Worm (Caenorhabditis elegans) whole organism, mixed stage, embryonic: ENCODE measurements around the gene dtmk-1.

Experiments used
- ces-1 ChIP-seq: fragments of 150-350 bp; optimal IDR thresholded peaks from 2 replicates; lab custom pipeline; 2014; ENCODE audit warnings: missing biosample characterization, missing genetic modification reagents, missing genetic modification characterization
- elt-1 ChIP-seq: sonication (generic microtip); optimal IDR thresholded peaks from 2 replicates; lab custom pipeline; 2017; ENCODE audit warnings: missing genetic modification characterization, mild to moderate bottlenecking, missing compliant biosample characterization, antibody characterized with exemption, moderate library complexity, borderline replicate concordance; ENCODE audit not compliant: insufficient read depth
- lin-13 ChIP-seq: fragments of 150-350 bp; optimal IDR thresholded peaks from 2 replicates; lab custom pipeline; 2014; ENCODE audit warnings: missing biosample characterization, missing genetic modification characterization
- mab-5 ChIP-seq: fragments of 150-350 bp; optimal IDR thresholded peaks from 2 replicates; lab custom pipeline; 2014; ENCODE audit warnings: missing biosample characterization, missing genetic modification characterization
- mep-1 ChIP-seq: fragments of 150-350 bp; optimal IDR thresholded peaks from 2 replicates; lab custom pipeline; 2017; ENCODE audit warnings: missing biosample characterization, missing genetic modification reagents, missing genetic modification characterization, inconsistent platforms
- nhr-12 ChIP-seq: fragments of 150-350 bp; optimal IDR thresholded peaks from 2 replicates; lab custom pipeline; 2014; ENCODE audit warnings: missing biosample characterization, missing genetic modification characterization
- nhr-237 ChIP-seq: fragments of 150-350 bp; optimal IDR thresholded peaks from 2 replicates; lab custom pipeline; 2014; ENCODE audit warnings: missing biosample characterization, missing genetic modification characterization
- pha-4 ChIP-seq: fragments of 150-350 bp; optimal IDR thresholded peaks from 2 replicates; lab custom pipeline; 2018; ENCODE audit warnings: missing biosample characterization, missing genetic modification reagents, missing genetic modification characterization
- sem-2 ChIP-seq: fragments of 200-800 bp; sonication (Bioruptor generic); optimal IDR thresholded peaks from 2 replicates; lab custom pipeline; 2018; ENCODE audit warnings: mild to moderate bottlenecking, missing genetic modification characterization, missing compliant biosample characterization
- snpc-4 ChIP-seq: fragments of 150-350 bp; optimal IDR thresholded peaks from 2 replicates; lab custom pipeline; 2014; ENCODE audit warnings: missing biosample characterization, missing genetic modification characterization
- sptf-1 ChIP-seq: sonication (generic microtip); optimal IDR thresholded peaks from 2 replicates; lab custom pipeline; 2017; ENCODE audit warnings: mild to moderate bottlenecking, missing genetic modification characterization, moderate library complexity, missing compliant biosample characterization
- unc-39 ChIP-seq: fragments of 150-350 bp; optimal IDR thresholded peaks from 2 replicates; lab custom pipeline; 2014; ENCODE audit warnings: missing biosample characterization, missing genetic modification characterization
- unc-62 ChIP-seq: fragments of 150-350 bp; optimal IDR thresholded peaks from 2 replicates; lab custom pipeline; 2014; ENCODE audit warnings: missing biosample characterization, missing genetic modification reagents, missing genetic modification characterization
- ztf-11 ChIP-seq: fragments of 150-350 bp; optimal IDR thresholded peaks from 2 replicates; lab custom pipeline; 2014; ENCODE audit warnings: missing biosample characterization, missing genetic modification characterization

ce11 chrII:9982437-9982836 is 15.5 kb upstream of the dtmk-1 start:
- no peak for TF ChIP-seq ztf-11
- no peak for TF ChIP-seq elt-1 (tag; lab: Kevin White, UChicago)
- TF ChIP-seq unc-62 (GFP tag; lab: Kevin White, UChicago), result no peak
- no peak for TF ChIP-seq mep-1
- TF ChIP-seq snpc-4 (tag; lab: Kevin White, UChicago), result no peak
- TF ChIP-seq pha-4 (tag; lab: Kevin White, UChicago), result no peak
- TF ChIP-seq unc-39 (tag; lab: Kevin White, UChicago), result no peak
- TF ChIP-seq sem-2 (GFP tag; lab: Kevin White, UChicago), result no peak
- TF ChIP-seq ces-1 (GFP tag; lab: Kevin White, UChicago), result peak; percentile 93
- no peak for TF ChIP-seq lin-13 (tag; lab: Kevin White, UChicago)
- no peak for TF ChIP-seq sptf-1 (tag; lab: Kevin White, UChicago)
- no peak for TF ChIP-seq mab-5 (tag; lab: Kevin White, UChicago)
- TF ChIP-seq nhr-237 (tag; lab: Kevin White, UChicago), result no peak
- no peak for TF ChIP-seq nhr-12 (tag; lab: Kevin White, UChicago)
